Fruit fly (Drosophila melanogaster) whole organism, embryonic: Measurements from ENCODE around the gene CG34409.

ENCODE experiments used
- Aef1 ChIP-seq: fragments of 200-800 bp; sonication (Bioruptor generic); IDR thresholded peaks from 3 replicates; pipeline ENCODE4 v1.3.6; 2022; ENCODE audit warnings: missing biosample characterization, missing genetic modification characterization
- CG10321 ChIP-seq: fragments of 200-800 bp; sonication (Bioruptor generic); IDR thresholded peaks from 2 replicates; pipeline ENCODE4 v1.3.6; 2022; ENCODE audit warnings: missing biosample characterization, missing genetic modification characterization
- CG10431 ChIP-seq: fragments of 200-800 bp; sonication (Bioruptor generic); optimal IDR thresholded peaks from 3 replicates; lab custom pipeline; 2018; ENCODE audit warnings: missing biosample characterization, mild to moderate bottlenecking, missing genetic modification characterization
- CG11504 ChIP-seq: fragments of 200-800 bp; sonication (Bioruptor generic); optimal IDR thresholded peaks from 3 replicates; lab custom pipeline; 2019; ENCODE audit warnings: missing biosample characterization, mild to moderate bottlenecking, missing genetic modification characterization, moderate library complexity
- CG11560 ChIP-seq: fragments of 200-800 bp; sonication (Bioruptor generic); IDR thresholded peaks from 3 replicates; pipeline ENCODE4 v1.3.6; 2022; ENCODE audit warnings: missing biosample characterization, missing genetic modification characterization
- CG12104 ChIP-seq: fragments of 200-800 bp; sonication (Bioruptor generic); optimal IDR thresholded peaks from 3 replicates; lab custom pipeline; 2016; ENCODE audit warnings: missing biosample characterization, missing genetic modification characterization
- CG14014 ChIP-seq: fragments of 200-800 bp; sonication (Bioruptor generic); IDR thresholded peaks from 2 replicates; pipeline ENCODE4 v1.3.6; 2022; ENCODE audit warnings: missing biosample characterization, missing genetic modification characterization
- CG14710 ChIP-seq: fragments of 200-800 bp; sonication (Bioruptor generic); optimal IDR thresholded peaks from 3 replicates; lab custom pipeline; 2019; ENCODE audit warnings: missing biosample characterization, mild to moderate bottlenecking, missing genetic modification characterization, moderate library complexity
- CG14860 ChIP-seq: fragments of 200-800 bp; sonication (Bioruptor generic); IDR thresholded peaks from 3 replicates; pipeline ENCODE4 v1.3.6; 2022; ENCODE audit warnings: missing biosample characterization, missing genetic modification characterization; ENCODE audit not compliant: partially characterized antibody
- CG15011 ChIP-seq: fragments of 200-800 bp; sonication (Bioruptor generic); optimal IDR thresholded peaks from 3 replicates; lab custom pipeline; 2018; ENCODE audit warnings: missing biosample characterization, mild to moderate bottlenecking, missing genetic modification characterization
- CG15269 ChIP-seq: fragments of 200-800 bp; sonication (Bioruptor generic); optimal IDR thresholded peaks from 2 replicates; lab custom pipeline; 2018; ENCODE audit warnings: missing biosample characterization, mild to moderate bottlenecking, missing genetic modification characterization, moderate library complexity
- CG15479 ChIP-seq: fragments of 200-800 bp; sonication (Bioruptor generic); optimal IDR thresholded peaks from 3 replicates; lab custom pipeline; 2019; ENCODE audit warnings: missing biosample characterization, mild to moderate bottlenecking, missing genetic modification characterization, moderate library complexity
- CG17912 ChIP-seq: fragments of 200-800 bp; sonication (Bioruptor generic); optimal IDR thresholded peaks from 2 replicates; lab custom pipeline; 2018; ENCODE audit warnings: missing biosample characterization, mild to moderate bottlenecking, missing genetic modification characterization
- CG18011 ChIP-seq: fragments of 200-800 bp; sonication (Bioruptor generic); optimal IDR thresholded peaks from 2 replicates; lab custom pipeline; 2017; ENCODE audit warnings: missing biosample characterization, missing genetic modification characterization, mild to moderate bottlenecking, moderate library complexity, missing genotype
- CG18764 ChIP-seq: fragments of 200-800 bp; sonication (Bioruptor generic); optimal IDR thresholded peaks from 3 replicates; lab custom pipeline; 2016; ENCODE audit warnings: missing biosample characterization, missing genetic modification characterization
- CG2120 ChIP-seq: fragments of 200-800 bp; sonication (Bioruptor generic); optimal IDR thresholded peaks from 3 replicates; lab custom pipeline; 2016; ENCODE audit warnings: missing biosample characterization, missing genetic modification characterization
- CG32767 ChIP-seq: fragments of 200-800 bp; sonication (Bioruptor generic); IDR thresholded peaks from 2 replicates; pipeline ENCODE4 v1.3.6; 2022; ENCODE audit warnings: missing biosample characterization, missing genetic modification characterization
- CG34422 ChIP-seq: fragments of 200-800 bp; sonication (Bioruptor generic); IDR thresholded peaks from 3 replicates; pipeline ENCODE4 v1.3.6; 2022; ENCODE audit warnings: missing biosample characterization, missing genetic modification characterization
- CG4360 ChIP-seq: fragments of 200-800 bp; sonication (Bioruptor generic); IDR thresholded peaks from 2 replicates; pipeline ENCODE4 v1.3.6; 2022; ENCODE audit warnings: missing biosample characterization, missing genetic modification characterization
- CG4707 ChIP-seq: fragments of 200-800 bp; sonication (Bioruptor generic); optimal IDR thresholded peaks from 2 replicates; lab custom pipeline; 2018; ENCODE audit warnings: missing biosample characterization, mild to moderate bottlenecking, missing genetic modification characterization, moderate library complexity
- CG6175 ChIP-seq: fragments of 200-800 bp; sonication (Bioruptor generic); IDR thresholded peaks from 3 replicates; pipeline ENCODE4 v1.3.6; 2022; ENCODE audit warnings: missing biosample characterization, missing genetic modification characterization
- CG6854 ChIP-seq: fragments of 200-800 bp; sonication (Bioruptor generic); optimal IDR thresholded peaks from 3 replicates; lab custom pipeline; 2017; ENCODE audit warnings: missing biosample characterization, mild to moderate bottlenecking, missing genetic modification characterization
- CG7745 ChIP-seq: fragments of 200-800 bp; sonication (Bioruptor generic); optimal IDR thresholded peaks from 2 replicates; lab custom pipeline; 2018; ENCODE audit warnings: missing biosample characterization, mild to moderate bottlenecking, missing genetic modification characterization, moderate library complexity
- CG8388 ChIP-seq: fragments of 200-800 bp; sonication (Bioruptor generic); optimal IDR thresholded peaks from 2 replicates; lab custom pipeline; 2019; ENCODE audit warnings: missing biosample characterization, mild to moderate bottlenecking, missing genetic modification characterization, moderate library complexity
- CG9609 ChIP-seq: fragments of 200-800 bp; sonication (Bioruptor generic); optimal IDR thresholded peaks from 3 replicates; lab custom pipeline; 2016; ENCODE audit warnings: missing biosample characterization, missing genetic modification characterization
- CkIIα-i1 ChIP-seq: fragments of 200-800 bp; sonication (Bioruptor generic); IDR thresholded peaks from 2 replicates; pipeline ENCODE4 v1.3.6; 2022; ENCODE audit warnings: missing biosample characterization, missing genetic modification characterization
- Dbx ChIP-seq: fragments of 200-800 bp; sonication (Bioruptor generic); IDR thresholded peaks from 3 replicates; pipeline ENCODE4 v1.3.6; 2022; ENCODE audit warnings: missing biosample characterization, missing genetic modification characterization
- Elba2 ChIP-seq: fragments of 200-800 bp; sonication (Bioruptor generic); optimal IDR thresholded peaks from 3 replicates; lab custom pipeline; 2016; ENCODE audit warnings: missing biosample characterization, missing genetic modification characterization
- H2.0 ChIP-seq: fragments of 200-800 bp; sonication (Bioruptor generic); IDR thresholded peaks from 2 replicates; pipeline ENCODE4 v1.3.6; 2022; ENCODE audit warnings: missing biosample characterization, missing genetic modification characterization
- Lhr ChIP-seq: fragments of 200-800 bp; sonication (Bioruptor generic); optimal IDR thresholded peaks from 3 replicates; lab custom pipeline; 2017; ENCODE audit warnings: mild to moderate bottlenecking, missing biosample characterization, missing genetic modification reagents, missing genetic modification characterization
- Lpt ChIP-seq: fragments of >200 bp; optimal IDR thresholded peaks from 2 replicates; lab custom pipeline; 2018; ENCODE audit warnings: missing biosample characterization, missing genetic modification characterization
- MBD-R2 ChIP-seq: fragments of 200-800 bp; sonication (Bioruptor generic); IDR thresholded peaks from 2 replicates; pipeline ENCODE4 v1.3.6; 2022; ENCODE audit warnings: missing biosample characterization, missing genetic modification characterization
- MTF-1 ChIP-seq: fragments of 200-800 bp; sonication (Bioruptor generic); optimal IDR thresholded peaks from 2 replicates; lab custom pipeline; 2018; ENCODE audit warnings: missing biosample characterization, mild to moderate bottlenecking, missing genetic modification characterization, borderline replicate concordance
- Med ChIP-seq: fragments of 200-800 bp; sonication (Bioruptor generic); peaks from one replicate; lab custom pipeline; 2016; ENCODE audit warnings: missing biosample characterization, missing genetic modification characterization, mild to moderate bottlenecking, inconsistent platforms, moderate library complexity
- NC2β ChIP-seq: fragments of 200-800 bp; sonication (Bioruptor generic); optimal IDR thresholded peaks from 2 replicates; lab custom pipeline; 2016; ENCODE audit warnings: missing biosample characterization, missing genetic modification characterization
- Opbp ChIP-seq: fragments of 200-800 bp; sonication (Bioruptor generic); IDR thresholded peaks from 3 replicates; pipeline ENCODE4 v1.3.6; 2022; ENCODE audit warnings: missing biosample characterization, missing genetic modification characterization; ENCODE audit not compliant: partially characterized antibody
- ac ChIP-seq: fragments of 200-800 bp; sonication (Bioruptor generic); optimal IDR thresholded peaks from 3 replicates; lab custom pipeline; 2017; ENCODE audit warnings: missing biosample characterization, mild to moderate bottlenecking, missing genetic modification characterization
- az2 ChIP-seq: fragments of 200-800 bp; sonication (Bioruptor generic); optimal IDR thresholded peaks from 3 replicates; lab custom pipeline; 2016; ENCODE audit warnings: missing biosample characterization, missing genetic modification characterization
- cato ChIP-seq: fragments of 200-800 bp; sonication (Bioruptor generic); optimal IDR thresholded peaks from 2 replicates; lab custom pipeline; 2016; ENCODE audit warnings: missing biosample characterization, missing genetic modification characterization, borderline replicate concordance
- caup ChIP-seq: fragments of 200-800 bp; sonication (Bioruptor generic); optimal IDR thresholded peaks from 3 replicates; lab custom pipeline; 2017; ENCODE audit warnings: missing biosample characterization, mild to moderate bottlenecking, missing genetic modification characterization, moderate library complexity; ENCODE audit not compliant: severe bottlenecking
- cg ChIP-seq: fragments of 200-800 bp; sonication (Bioruptor generic); optimal IDR thresholded peaks from 3 replicates; lab custom pipeline; 2019; ENCODE audit warnings: missing biosample characterization, mild to moderate bottlenecking, missing genetic modification characterization, moderate library complexity
- corto ChIP-seq: fragments of 200-800 bp; sonication (Bioruptor generic); optimal IDR thresholded peaks from 2 replicates; lab custom pipeline; 2016; ENCODE audit warnings: missing biosample characterization, mild to moderate bottlenecking, missing genetic modification characterization, moderate library complexity
- dimm ChIP-seq: fragments of 200-800 bp; sonication (Bioruptor generic); IDR thresholded peaks from 2 replicates; pipeline ENCODE4 v1.3.6; 2022; ENCODE audit warnings: missing biosample characterization, missing genetic modification characterization
- gro ChIP-seq: fragments of 200-800 bp; sonication (Bioruptor generic); optimal IDR thresholded peaks from 2 replicates; lab custom pipeline; 2016; ENCODE audit warnings: missing biosample characterization, missing genetic modification characterization
- her ChIP-seq: fragments of 200-800 bp; sonication (Bioruptor generic); optimal IDR thresholded peaks from 2 replicates; lab custom pipeline; 2016; ENCODE audit warnings: missing biosample characterization, missing genetic modification characterization
- luna ChIP-seq: fragments of 200-800 bp; sonication (Bioruptor generic); optimal IDR thresholded peaks from 2 replicates; lab custom pipeline; 2016; ENCODE audit warnings: missing biosample characterization, missing genetic modification characterization
- p53 ChIP-seq: fragments of 200-800 bp; sonication (Bioruptor generic); optimal IDR thresholded peaks from 2 replicates; lab custom pipeline; 2016; ENCODE audit warnings: missing biosample characterization, missing genetic modification characterization
- sens ChIP-seq: fragments of 200-800 bp; sonication (Bioruptor generic); peaks from one replicate; lab custom pipeline; 2016; ENCODE audit warnings: missing biosample characterization, missing genetic modification characterization
- shn ChIP-seq: fragments of 200-800 bp; sonication (Bioruptor generic); optimal IDR thresholded peaks from 3 replicates; lab custom pipeline; 2016; ENCODE audit warnings: missing biosample characterization, missing genetic modification characterization
- vvl ChIP-seq: fragments of 200-800 bp; sonication (Bioruptor generic); IDR thresholded peaks from 2 replicates; pipeline ENCODE4 v1.3.6; 2022; ENCODE audit warnings: missing biosample characterization, missing genetic modification characterization
- wek ChIP-seq: fragments of 200-800 bp; sonication (Bioruptor generic); optimal IDR thresholded peaks from 3 replicates; lab custom pipeline; 2018; ENCODE audit warnings: missing biosample characterization, mild to moderate bottlenecking, missing genetic modification characterization, moderate library complexity
- wor ChIP-seq: fragments of 200-800 bp; sonication (Bioruptor generic); IDR thresholded peaks from 2 replicates; pipeline ENCODE4 v1.3.6; 2022; ENCODE audit warnings: missing biosample characterization, missing genetic modification characterization

Gene CG34409

dm6 chr3R:9793018-9793417, 46.9 kb upstream of the CG34409 start, which contains the start of gene CG8516 (continued):
- TF ChIP-seq her (GFP tag; lab: Kevin White, UChicago): no peak
- TF ChIP-seq CG18764: no peak
- TF ChIP-seq CG4707: no peak
- TF ChIP-seq CG6854 (GFP tag; lab: Kevin White, UChicago): no peak
- no peak for TF ChIP-seq Lpt (GFP tag; lab: Kevin White, UChicago)
- TF ChIP-seq MTF-1 (GFP tag; lab: Kevin White, UChicago): peak; percentile 2
- TF ChIP-seq CG32767 (GFP tag; lab: Robert Waterston, UW): no peak
- no peak for TF ChIP-seq CG8388 (GFP tag; lab: Kevin White, UChicago)
- TF ChIP-seq Aef1 (GFP tag; lab: Robert Waterston, UW): peak; percentile 67
- no peak for TF ChIP-seq cato
- TF ChIP-seq ac (GFP tag; lab: Kevin White, UChicago): no peak
- TF ChIP-seq CG15269 (tag; lab: Kevin White, UChicago): no peak
- no peak for TF ChIP-seq H2.0 (GFP tag; lab: Robert Waterston, UW)
- no peak for TF ChIP-seq p53 (GFP tag; lab: Kevin White, UChicago)
- TF ChIP-seq CG6175 (GFP tag; lab: Robert Waterston, UW): no peak
- TF ChIP-seq CG17912 (GFP tag; lab: Kevin White, UChicago): peak; percentile 0
- no peak for TF ChIP-seq CG15011
- no peak for TF ChIP-seq caup (GFP tag; lab: Kevin White, UChicago)
- TF ChIP-seq corto (GFP tag; lab: Kevin White, UChicago): no peak
- TF ChIP-seq wek (GFP tag; lab: Kevin White, UChicago): no peak
- peak; percentile 41 for TF ChIP-seq CG2120 (GFP tag; lab: Kevin White, UChicago)
- TF ChIP-seq CG18011 (GFP tag; lab: Kevin White, UChicago): no peak
- no peak for TF ChIP-seq CG11504 (tag; lab: Kevin White, UChicago)
- TF ChIP-seq CG10431 (GFP tag; lab: Kevin White, UChicago): no peak
- TF ChIP-seq Med (GFP tag; lab: Kevin White, UChicago): peak; percentile 70
- peak; percentile 33 for TF ChIP-seq Lhr (GFP tag; lab: Kevin White, UChicago)
- TF ChIP-seq CG14710: peak; percentile 48
- no peak for TF ChIP-seq az2 (GFP tag; lab: Kevin White, UChicago)
- no peak for TF ChIP-seq CG10321 (GFP tag; lab: Robert Waterston, UW)
- no peak for TF ChIP-seq cg
- TF ChIP-seq CG14860 (GFP tag; lab: Robert Waterston, UW): no peak
- no peak for TF ChIP-seq gro
- TF ChIP-seq shn: no peak
- no peak for TF ChIP-seq Elba2 (GFP tag; lab: Kevin White, UChicago)
- no peak for TF ChIP-seq dimm (GFP tag; lab: Robert Waterston, UW)
- no peak for TF ChIP-seq Opbp (GFP tag; lab: Robert Waterston, UW)
- no peak for TF ChIP-seq CkIIα-i1 (GFP tag; lab: Robert Waterston, UW)
- peak; percentile 49; the same call in 1 of the 3 replicates for TF ChIP-seq CG34422 (GFP tag; lab: Robert Waterston, UW)
- peak; percentile 81 for TF ChIP-seq MBD-R2 (GFP tag; lab: Robert Waterston, UW)
- no peak; the same call in 2 of the 3 replicates for TF ChIP-seq Dbx (GFP tag; lab: Robert Waterston, UW)
- TF ChIP-seq CG14014 (GFP tag; lab: Robert Waterston, UW): no peak
- TF ChIP-seq CG9609 (GFP tag; lab: Kevin White, UChicago): no peak
- TF ChIP-seq wor (GFP tag; lab: Robert Waterston, UW): no peak
- TF ChIP-seq CG4360 (GFP tag; lab: Robert Waterston, UW): peak; percentile 90
- peak; percentile 68 for TF ChIP-seq sens (GFP tag; lab: Kevin White, UChicago)
- TF ChIP-seq NC2β (GFP tag; lab: Kevin White, UChicago): no peak
- no peak for TF ChIP-seq CG12104 (GFP tag; lab: Kevin White, UChicago)
- no peak for TF ChIP-seq CG11560 (tag; lab: Robert Waterston, UW)
- TF ChIP-seq CG15479: no peak
- TF ChIP-seq luna: no peak
- TF ChIP-seq vvl: peak; percentile 32; the same call in 1 of the 2 replicates
- TF ChIP-seq CG7745 (tag; lab: Kevin White, UChicago): no peak
